Fruit fly (Drosophila melanogaster): ENCODE data around the gene CG7194.

CG7194 gene

dm6 chr3L:8318916-8319506 is 15.2 kb upstream of the CG7194 start, which contains the start of gene CG43059 (continued):
- no peak for TF ChIP-seq CG2129 (GFP tag; IDR thresholded peaks at IDR 0.05; ENCODE audit: partially characterized antibody)
- TF ChIP-seq trh (GFP tag; optimal IDR thresholded peaks at IDR 0.05): no peak
- TF ChIP-seq Blimp-1 (GFP tag; optimal IDR thresholded peaks at IDR 0.05): peak; percentile 32
- TF ChIP-seq ap (GFP tag; IDR thresholded peaks at IDR 0.05): no peak
- TF ChIP-seq CG15514 (GFP tag; optimal IDR thresholded peaks at IDR 0.05): no peak
- TF ChIP-seq Hr51 (GFP tag; optimal IDR thresholded peaks at IDR 0.05): peak in 1 of 2 experiments; percentile 28
- TF ChIP-seq gem (tag; optimal IDR thresholded peaks at IDR 0.05): peak; percentile 22
- TF ChIP-seq CG2889 (GFP tag; IDR thresholded peaks at IDR 0.05): no peak
- TF ChIP-seq Opbp (GFP tag; IDR thresholded peaks at IDR 0.05; ENCODE audit: partially characterized antibody): no peak
- peak; percentile 92 for TF ChIP-seq Drgx (GFP tag; IDR thresholded peaks at IDR 0.05)
- TF ChIP-seq ase (GFP tag; IDR thresholded peaks at IDR 0.05): 0 out of 3 replicates have a peak, but pooled peaks have one; percentile 19
- TF ChIP-seq CG30020 (tag; optimal IDR thresholded peaks at IDR 0.05): no peak
- peak; percentile 53 for TF ChIP-seq Med (GFP tag)
- peak; percentile 21 for TF ChIP-seq phol (tag; optimal IDR thresholded peaks at IDR 0.05)
- TF ChIP-seq pita (GFP tag; optimal IDR thresholded peaks at IDR 0.05): no peak
- no peak for TF ChIP-seq CG30431 (GFP tag; optimal IDR thresholded peaks at IDR 0.05)
- TF ChIP-seq prd (optimal IDR thresholded peaks at IDR 0.05): no peak
- TF ChIP-seq prd (GFP tag; IDR thresholded peaks at IDR 0.05): peak; percentile 29; the same call in 1 of the 3 replicates
- TF ChIP-seq Ets65A (GFP tag): peak; percentile 38
- peak in 1 of 2 experiments; percentile 5 for TF ChIP-seq bsh (GFP tag; optimal IDR thresholded peaks at IDR 0.05)
- TF ChIP-seq dmrt99B (tag; optimal IDR thresholded peaks at IDR 0.05): peak; percentile 8
- TF ChIP-seq CG42726 (GFP tag; IDR thresholded peaks at IDR 0.05; ENCODE audit: partially characterized antibody): no peak
- TF ChIP-seq CG12104 (GFP tag; optimal IDR thresholded peaks at IDR 0.05): no peak
- TF ChIP-seq CG8281 (tag; optimal IDR thresholded peaks at IDR 0.05): no peak
- TF ChIP-seq Tbp (GFP tag; optimal IDR thresholded peaks at IDR 0.05): no peak
- no peak for TF ChIP-seq tio (GFP tag; optimal IDR thresholded peaks at IDR 0.05)
- TF ChIP-seq CG4730 (GFP tag; IDR thresholded peaks at IDR 0.05): no peak
- TF ChIP-seq CG1603 (tag; optimal IDR thresholded peaks at IDR 0.05): peak; percentile 28
- TF ChIP-seq Fer1 (GFP tag; optimal IDR thresholded peaks at IDR 0.05): no peak
- TF ChIP-seq CG2712 (tag; optimal IDR thresholded peaks at IDR 0.05): peak; percentile 1
- peak; percentile 34 for TF ChIP-seq Sox102F (GFP tag; optimal IDR thresholded peaks at IDR 0.05)
- no peak for TF ChIP-seq NC2α (GFP tag; optimal IDR thresholded peaks at IDR 0.05)
- TF ChIP-seq Dp (GFP tag; optimal IDR thresholded peaks at IDR 0.05): no peak
- peak; percentile 35 for TF ChIP-seq CG11504 (tag; optimal IDR thresholded peaks at IDR 0.05)
- 0 out of 2 replicates have a peak, but pooled peaks have one; percentile 15 for TF ChIP-seq E2f1 (GFP tag; IDR thresholded peaks at IDR 0.05)
- peak; percentile 1 for TF ChIP-seq CG17359 (tag; optimal IDR thresholded peaks at IDR 0.05)
- no peak for TF ChIP-seq CG7745 (tag; optimal IDR thresholded peaks at IDR 0.05)
- no peak for TF ChIP-seq mld (GFP tag; IDR thresholded peaks at IDR 0.05; ENCODE audit: partially characterized antibody)
- TF ChIP-seq CTCF (GFP tag; optimal IDR thresholded peaks at IDR 0.05): no peak
- TF ChIP-seq CG6175 (GFP tag; IDR thresholded peaks at IDR 0.05): no peak
- peak; percentile 20; the same call in 1 of the 2 replicates for TF ChIP-seq Xrp1 (GFP tag; IDR thresholded peaks at IDR 0.05)
- no peak for TF ChIP-seq cas (GFP tag; IDR thresholded peaks at IDR 0.05)

All from whole organism, embryonic.